Worm (Caenorhabditis elegans): ENCODE results near the gene F45F2.11.

DNA sequence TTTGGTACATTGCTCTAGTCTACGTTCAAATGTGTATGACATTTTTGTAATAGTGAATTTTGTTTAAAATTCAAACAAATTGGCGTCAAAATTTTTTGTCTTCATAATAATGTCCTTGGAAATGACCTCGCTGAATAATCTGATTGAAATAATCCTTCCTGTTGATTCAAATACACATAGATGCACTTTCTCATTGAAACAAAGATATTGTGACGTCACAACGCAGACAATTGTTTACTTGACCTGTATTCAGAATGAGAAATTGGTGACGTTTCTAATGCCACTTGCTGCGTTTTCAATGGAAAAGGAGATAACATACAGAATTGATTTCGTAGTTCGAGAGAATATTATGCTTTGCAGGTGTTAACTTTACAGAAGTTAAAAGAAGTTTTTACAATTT lies 13.2 kb upstream of the F45F2.11 start:
- TF ChIP-seq ceh-82 (tag; optimal IDR thresholded peaks at IDR 0.05) (no peak), ama-1 (optimal IDR thresholded peaks at IDR 0.05) (no peak), lsy-2 (tag; optimal IDR thresholded peaks at IDR 0.05) (no peak), fos-1 (tag; optimal IDR thresholded peaks at IDR 0.05) (no peak), blmp-1 (tag; optimal IDR thresholded peaks at IDR 0.05; ENCODE audit: insufficient read depth) (no peak), nhr-11 (tag; optimal IDR thresholded peaks at IDR 0.05) (no peak), nhr-12 (tag; optimal IDR thresholded peaks at IDR 0.05) (no peak)
